Fruit fly (Drosophila melanogaster) whole organism, embryonic: ENCODE results near the gene be.

ENCODE experiments used
- Awh ChIP-seq: fragments of 200-800 bp; sonication (Bioruptor generic); IDR thresholded peaks from 2 replicates; pipeline ENCODE4, ENCODE4 v1.3.6; 2022; ENCODE audit warnings: missing biosample characterization, missing genetic modification characterization
- Blimp-1 ChIP-seq: fragments of 200-800 bp; sonication (Bioruptor generic); optimal IDR thresholded peaks from 3 replicates; lab custom pipeline; 2018; ENCODE audit warnings: missing biosample characterization, missing genetic modification characterization, mild to moderate bottlenecking, moderate library complexity, missing genetic modification reagents
- CG11560 ChIP-seq: fragments of 200-800 bp; sonication (Bioruptor generic); IDR thresholded peaks from 3 replicates; pipeline ENCODE4 v1.3.6; 2022; ENCODE audit warnings: missing biosample characterization, missing genetic modification characterization
- CG17186 ChIP-seq: fragments of 200-800 bp; sonication (Bioruptor generic); optimal IDR thresholded peaks from 3 replicates; lab custom pipeline; 2017; ENCODE audit warnings: missing biosample characterization, missing genetic modification reagents, missing genetic modification characterization
- CG17361 ChIP-seq: fragments of 200-800 bp; sonication (Bioruptor generic); IDR thresholded peaks from 3 replicates; pipeline ENCODE4 v1.3.6; 2022; ENCODE audit warnings: missing biosample characterization, missing genetic modification characterization
- CG30020 ChIP-seq: fragments of 200-800 bp; optimal IDR thresholded peaks from 2 replicates; lab custom pipeline; 2019; ENCODE audit warnings: missing biosample characterization, mild to moderate bottlenecking, missing genetic modification characterization, moderate library complexity
- CG31224 ChIP-seq: fragments of 200-800 bp; sonication (Bioruptor generic); IDR thresholded peaks from 2 replicates; pipeline ENCODE4 v1.3.6; 2022; ENCODE audit warnings: missing biosample characterization, missing genetic modification characterization
- CG31388 ChIP-seq: fragments of 200-800 bp; sonication (Bioruptor generic); optimal IDR thresholded peaks from 2 replicates; lab custom pipeline; 2016; ENCODE audit warnings: missing biosample characterization, missing genetic modification characterization
- CG4854 ChIP-seq: fragments of 200-800 bp; sonication (Bioruptor generic); optimal IDR thresholded peaks from 2 replicates; lab custom pipeline; 2016; ENCODE audit warnings: missing biosample characterization, missing genetic modification characterization, inconsistent platforms
- CG6175 ChIP-seq: fragments of 200-800 bp; sonication (Bioruptor generic); IDR thresholded peaks from 3 replicates; pipeline ENCODE4 v1.3.6; 2022; ENCODE audit warnings: missing biosample characterization, missing genetic modification characterization
- CG7357 ChIP-seq: fragments of 200-800 bp; sonication (Bioruptor generic); IDR thresholded peaks from 3 replicates; pipeline ENCODE4 v1.3.6; 2022; ENCODE audit warnings: missing biosample characterization, missing genetic modification characterization
- CG8924 ChIP-seq: fragments of 200-800 bp; optimal IDR thresholded peaks from 3 replicates; lab custom pipeline; 2019; ENCODE audit warnings: missing biosample characterization, mild to moderate bottlenecking, missing genetic modification characterization, moderate library complexity
- D19A ChIP-seq: fragments of 200-800 bp; optimal IDR thresholded peaks from 3 replicates; lab custom pipeline; 2019; ENCODE audit warnings: missing biosample characterization, mild to moderate bottlenecking, missing genetic modification characterization, moderate library complexity
- Gug ChIP-seq: fragments of 200-800 bp; sonication (Bioruptor generic); IDR thresholded peaks from 4 replicates; pipeline ENCODE4 v1.3.6; 2022; ENCODE audit warnings: missing biosample characterization, missing genetic modification characterization
- HHEX ChIP-seq: fragments of 200-800 bp; sonication (Bioruptor generic); optimal IDR thresholded peaks from 3 replicates; lab custom pipeline; 2017; ENCODE audit warnings: missing biosample characterization, mild to moderate bottlenecking, missing genetic modification characterization, missing genetic modification reagents
- Hmr ChIP-seq: fragments of 200-800 bp; sonication (Bioruptor generic); optimal IDR thresholded peaks from 3 replicates; lab custom pipeline; 2017; ENCODE audit warnings: mild to moderate bottlenecking, missing biosample characterization, missing genetic modification reagents, missing genetic modification characterization
- MBD-R2 ChIP-seq: fragments of 200-800 bp; sonication (Bioruptor generic); IDR thresholded peaks from 2 replicates; pipeline ENCODE4 v1.3.6; 2022; ENCODE audit warnings: missing biosample characterization, missing genetic modification characterization
- MESR4 ChIP-seq: fragments of 200-800 bp; sonication (Bioruptor generic); optimal IDR thresholded peaks from 2 replicates; lab custom pipeline; 2018; ENCODE audit warnings: missing biosample characterization, mild to moderate bottlenecking, missing genetic modification characterization, moderate library complexity
- Med ChIP-seq: fragments of 200-800 bp; sonication (Bioruptor generic); peaks from one replicate; lab custom pipeline; 2016; ENCODE audit warnings: missing biosample characterization, missing genetic modification characterization, mild to moderate bottlenecking, inconsistent platforms, moderate library complexity
- Opbp ChIP-seq: fragments of 200-800 bp; sonication (Bioruptor generic); IDR thresholded peaks from 3 replicates; pipeline ENCODE4 v1.3.6; 2022; ENCODE audit warnings: missing biosample characterization, missing genetic modification characterization; ENCODE audit not compliant: partially characterized antibody
- Sry-δ ChIP-seq: fragments of 200-800 bp; sonication (Bioruptor generic); optimal IDR thresholded peaks from 2 replicates; lab custom pipeline; 2016; ENCODE audit warnings: missing biosample characterization, missing genetic modification characterization
- ab ChIP-seq: fragments of 200-800 bp; sonication (Bioruptor generic); optimal IDR thresholded peaks from 2 replicates; lab custom pipeline; 2016; ENCODE audit warnings: missing biosample characterization, missing genetic modification characterization
- bigmax ChIP-seq: fragments of 200-800 bp; sonication (Bioruptor generic); optimal IDR thresholded peaks from 2 replicates; lab custom pipeline; 2018; ENCODE audit warnings: missing biosample characterization, mild to moderate bottlenecking, missing genetic modification characterization
- chinmo ChIP-seq: fragments of 200-800 bp; sonication (Bioruptor generic); IDR thresholded peaks from 4 replicates; pipeline ENCODE4 v1.3.6; 2022; ENCODE audit warnings: missing biosample characterization, missing genetic modification characterization; ENCODE audit not compliant: partially characterized antibody
- ci ChIP-seq: fragments of 200-800 bp; sonication (Bioruptor generic); IDR thresholded peaks from 3 replicates; pipeline ENCODE4 v1.3.6; 2022; ENCODE audit warnings: missing biosample characterization, missing genetic modification characterization
- crol ChIP-seq: fragments of 200-800 bp; sonication (Bioruptor generic); IDR thresholded peaks from 2 replicates; pipeline ENCODE4 v1.3.6; 2022; ENCODE audit warnings: missing biosample characterization, missing genetic modification characterization
- h ChIP-seq: fragments of >200 bp; optimal IDR thresholded peaks from 2 replicates; lab custom pipeline; 2017
- hbn ChIP-seq: fragments of 200-800 bp; sonication (Bioruptor generic); IDR thresholded peaks from 2 replicates; pipeline ENCODE4 v1.3.6; 2022; ENCODE audit warnings: missing biosample characterization, missing genetic modification characterization; ENCODE audit not compliant: partially characterized antibody
- kah ChIP-seq: fragments of 200-800 bp; sonication (Bioruptor generic); optimal IDR thresholded peaks from 2 replicates; lab custom pipeline; 2018; ENCODE audit warnings: missing biosample characterization, mild to moderate bottlenecking, missing genetic modification characterization
- kni ChIP-seq: fragments of 200-800 bp; sonication (Bioruptor generic); optimal IDR thresholded peaks from 3 replicates; lab custom pipeline; 2017; ENCODE audit warnings: mild to moderate bottlenecking, missing biosample characterization, missing genetic modification reagents, missing genetic modification characterization
- nom ChIP-seq: fragments of 200-800 bp; sonication (Bioruptor generic); optimal IDR thresholded peaks from 2 replicates; lab custom pipeline; 2017; ENCODE audit warnings: missing biosample characterization, missing genetic modification characterization, mild to moderate bottlenecking, moderate library complexity, missing genetic modification reagents
- pzg ChIP-seq: fragments of 200-800 bp; sonication (Bioruptor generic); optimal IDR thresholded peaks from 3 replicates; lab custom pipeline; 2018; ENCODE audit warnings: missing biosample characterization, mild to moderate bottlenecking, missing genetic modification characterization, moderate library complexity
- sd ChIP-seq: fragments of 200-800 bp; sonication (Bioruptor generic); optimal IDR thresholded peaks from 3 replicates; lab custom pipeline; 2018; ENCODE audit warnings: missing biosample characterization, mild to moderate bottlenecking, missing genetic modification characterization, moderate library complexity
- trh ChIP-seq: fragments of 200-800 bp; sonication (Bioruptor generic); optimal IDR thresholded peaks from 2 replicates; lab custom pipeline; 2016; ENCODE audit warnings: missing biosample characterization, missing genetic modification characterization
- vvl ChIP-seq: fragments of 200-800 bp; sonication (Bioruptor generic); IDR thresholded peaks from 2 replicates; pipeline ENCODE4 v1.3.6; 2022; ENCODE audit warnings: missing biosample characterization, missing genetic modification characterization
- zen2 ChIP-seq: fragments of 200-800 bp; sonication (Bioruptor generic); IDR thresholded peaks from 3 replicates; pipeline ENCODE4 v1.3.6; 2022; ENCODE audit warnings: missing biosample characterization, missing genetic modification characterization; ENCODE audit not compliant: partially characterized antibody
- zf30C ChIP-seq: fragments of 200-800 bp; sonication (Bioruptor generic); optimal IDR thresholded peaks from 3 replicates; lab custom pipeline; 2018; ENCODE audit warnings: missing biosample characterization, mild to moderate bottlenecking, missing genetic modification characterization

The be gene

DNA sequence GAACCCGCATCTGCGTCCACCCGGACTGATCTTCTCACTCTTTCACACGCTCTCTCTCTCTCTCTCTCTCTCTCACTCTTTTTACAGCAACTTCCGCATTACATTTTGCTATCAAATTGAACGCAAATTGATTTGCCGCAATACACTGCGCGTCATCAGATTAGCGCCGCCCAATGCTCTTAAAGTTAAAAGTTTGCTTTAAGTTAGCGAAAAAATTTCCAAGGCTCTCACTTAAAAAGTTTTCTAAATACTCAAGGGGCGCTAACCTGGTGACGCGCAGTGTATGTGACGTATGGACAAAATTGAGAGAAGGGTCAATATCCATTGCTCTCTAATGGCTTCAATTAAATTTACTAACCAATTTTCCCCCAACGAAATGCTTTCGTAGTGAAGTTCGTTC lies 2.0 kb upstream of the be start (continued):
- TF ChIP-seq hbn (GFP tag; lab: Robert Waterston, UW) (no peak), Gug (GFP tag; lab: Robert Waterston, UW) (peak; percentile 64), zen2 (GFP tag; lab: Robert Waterston, UW) (no peak), zf30C (peak; percentile 7), CG31224 (GFP tag; lab: Robert Waterston, UW) (peak; percentile 70), pzg (GFP tag; lab: Kevin White, UChicago) (no peak), CG11560 (tag; lab: Robert Waterston, UW) (peak; percentile 62; the same call in 2 of the 3 replicates), nom (no peak), Awh (GFP tag; lab: Robert Waterston, UW) (peak; percentile 77)

DNA sequence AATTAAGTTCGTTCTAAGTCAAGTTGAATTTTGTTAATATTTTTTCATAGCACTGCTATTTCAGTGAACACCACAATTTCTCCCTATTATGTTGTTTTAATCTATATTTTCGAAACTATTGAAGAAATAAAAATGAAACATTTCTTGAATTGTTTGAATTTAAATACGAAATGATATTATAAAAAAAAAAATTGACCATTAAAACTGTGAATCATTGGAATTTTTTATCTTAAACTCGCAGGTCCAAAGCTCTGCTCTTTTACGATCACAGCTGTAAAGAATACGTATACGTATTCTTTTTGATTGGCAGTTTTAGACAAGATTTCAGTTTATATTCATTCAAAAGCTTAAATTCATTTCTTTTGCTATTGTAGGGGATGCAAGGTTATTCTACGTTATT lies 841 bp upstream of the be start:
- TF ChIP-seq CG7357 (GFP tag; lab: Robert Waterston, UW) (no peak), CG17186 (GFP tag; lab: Kevin White, UChicago) (no peak), D19A (peak; percentile 24)

DNA sequence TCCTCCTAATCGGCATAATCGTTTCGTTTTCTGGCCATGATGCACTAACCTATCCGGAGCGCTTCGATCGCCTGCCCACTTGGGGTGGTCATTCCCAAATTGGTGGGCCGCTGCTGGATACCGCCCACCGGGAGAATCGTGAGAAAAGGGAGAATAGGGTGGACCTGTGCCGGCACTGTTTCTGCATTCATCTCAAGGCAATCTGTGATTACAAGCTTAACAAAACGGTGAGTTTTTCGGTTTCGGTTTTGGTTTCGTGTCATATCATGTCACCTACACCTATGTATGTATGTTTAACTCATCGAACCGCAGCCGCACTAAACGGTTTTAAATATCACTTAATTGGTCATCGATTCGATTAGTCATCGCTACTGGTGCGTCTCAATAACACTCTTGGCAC lies 492 bp downstream of the be start:
- TF ChIP-seq MBD-R2 (GFP tag; lab: Robert Waterston, UW) (no peak), Med (peak; percentile 52), HHEX (GFP tag; lab: Kevin White, UChicago) (no peak), CG17361 (GFP tag; lab: Robert Waterston, UW) (no peak), CG31388 (GFP tag; lab: Kevin White, UChicago) (no peak), MESR4 (GFP tag; lab: Kevin White, UChicago) (no peak), trh (GFP tag; lab: Kevin White, UChicago) (no peak), ab (GFP tag; lab: Kevin White, UChicago) (no peak), bigmax (GFP tag; lab: Kevin White, UChicago) (no peak), Sry-δ (GFP tag; lab: Kevin White, UChicago) (no peak), nom (peak; percentile 84)

dm6 chrX:15025737-15026136 lies 1.5 kb downstream of the be start:
- TF ChIP-seq Opbp (GFP tag; lab: Robert Waterston, UW), result no peak
- TF ChIP-seq CG30020 (tag; lab: Kevin White, UChicago), result no peak
- TF ChIP-seq crol (GFP tag; lab: Robert Waterston, UW), result peak; percentile 93
- no peak for TF ChIP-seq h (lab: Kevin White, UChicago)
- TF ChIP-seq ci (GFP tag; lab: Robert Waterston, UW), result 0 out of 3 replicates have a peak, but pooled peaks have one; percentile 11
- peak; percentile 43 for TF ChIP-seq kni (GFP tag; lab: Kevin White, UChicago)
- TF ChIP-seq chinmo, result 0 out of 4 replicates have a peak, but pooled peaks have one; percentile 56
- peak; percentile 52 for TF ChIP-seq Blimp-1 (GFP tag; lab: Kevin White, UChicago)
- TF ChIP-seq vvl (GFP tag; lab: Robert Waterston, UW), result peak; percentile 88
- no peak for TF ChIP-seq CG4854 (GFP tag; lab: Kevin White, UChicago)
- TF ChIP-seq nom, result peak; percentile 40
- TF ChIP-seq sd (tag; lab: Kevin White, UChicago), result peak; percentile 9
- TF ChIP-seq CG8924, result peak; percentile 18
- TF ChIP-seq hbn (GFP tag; lab: Robert Waterston, UW), result no peak
- 0 out of 3 replicates have a peak, but pooled peaks have one; percentile 22 for TF ChIP-seq CG6175 (GFP tag; lab: Robert Waterston, UW)
- peak; percentile 29 for TF ChIP-seq kah (GFP tag; lab: Kevin White, UChicago)
- no peak for TF ChIP-seq Hmr
